Worm (Caenorhabditis elegans) whole organism, late embryonic: ENCODE results near the gene elt-6.

Experiments
- ceh-22 ChIP-seq: sonication (generic microtip); optimal IDR thresholded peaks from 2 replicates; lab custom pipeline; 2017; ENCODE audit warnings: missing biosample characterization, missing genetic modification characterization
- ceh-48 ChIP-seq: sonication (generic microtip); optimal IDR thresholded peaks from 2 replicates; lab custom pipeline; 2016; ENCODE audit warnings: missing genetic modification characterization, inconsistent platforms, missing compliant biosample characterization
- fkh-10 ChIP-seq: fragments of 150-350 bp; optimal IDR thresholded peaks from 2 replicates; lab custom pipeline; 2014; ENCODE audit warnings: missing biosample characterization, missing genetic modification reagents, missing genetic modification characterization
- nhr-11 ChIP-seq: fragments of 150-350 bp; optimal IDR thresholded peaks from 2 replicates; lab custom pipeline; 2014; ENCODE audit warnings: missing biosample characterization, missing genetic modification characterization
- pax-1 ChIP-seq: fragments of 150-350 bp; optimal IDR thresholded peaks from 2 replicates; lab custom pipeline; 2014; ENCODE audit warnings: missing biosample characterization, missing genetic modification characterization
- tbx-2 ChIP-seq: sonication (generic microtip); optimal IDR thresholded peaks from 2 replicates; lab custom pipeline; 2016; ENCODE audit warnings: missing genetic modification characterization, missing compliant biosample characterization

ce11 chrIV:1908921-1909320 is 8.9 kb upstream of the elt-6 start:
- TF ChIP-seq nhr-11 (tag; lab: Kevin White, UChicago) (no peak), ceh-48 (tag; lab: Kevin White, UChicago) (no peak), tbx-2 (tag; lab: Kevin White, UChicago) (no peak), fkh-10 (no peak), pax-1 (tag; lab: Kevin White, UChicago) (no peak), ceh-22 (tag; lab: Kevin White, UChicago) (no peak)
